Fruit fly (Drosophila melanogaster): ENCODE results near the gene CG7655.

DNA sequence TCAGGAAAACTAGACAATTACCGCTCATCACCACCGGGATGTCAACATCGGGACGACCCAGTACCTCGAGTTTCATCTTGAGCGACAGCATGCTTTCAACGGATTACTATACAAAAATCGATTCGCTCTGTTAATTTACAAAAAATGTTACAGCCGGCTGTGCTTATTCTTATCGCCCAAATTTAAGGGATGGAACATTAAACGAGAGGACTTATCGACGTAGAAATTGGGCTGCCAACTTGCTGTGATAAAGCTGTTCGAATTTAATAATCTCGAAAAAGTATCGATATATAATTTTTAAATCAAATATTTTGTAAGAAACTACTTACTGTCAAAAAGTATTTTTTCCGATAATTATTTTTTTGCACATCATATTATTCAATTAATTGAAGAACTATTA lies 4.4 kb downstream of the CG7655 start, which contains the start of gene CG31249:
- TF ChIP-seq toe (GFP tag; optimal IDR thresholded peaks at IDR 0.05) (no peak), CG1620 (GFP tag; optimal IDR thresholded peaks at IDR 0.05) (no peak), ovo (GFP tag; optimal IDR thresholded peaks at IDR 0.05) (no peak), CG7101 (tag; optimal IDR thresholded peaks at IDR 0.05) (peak; percentile 22), cnc (optimal IDR thresholded peaks at IDR 0.05) (no peak)

Measured in whole organism, adult.